Worm (Caenorhabditis elegans) whole organism, L3 larva: Measurements from ENCODE around the gene pbo-4.
A peak's percentile ranks its signal among the peaks of the same experiment; 100 is the strongest.

ENCODE experiments used
- R02D3.7 ChIP-seq: fragments of 150-350 bp; optimal IDR thresholded peaks from 2 replicates; lab custom pipeline; 2014; ENCODE audit warnings: missing biosample characterization, missing genetic modification characterization
- ZK546.5 ChIP-seq: sonication (generic microtip); optimal IDR thresholded peaks from 2 replicates; lab custom pipeline; 2017; ENCODE audit warnings: missing biosample characterization, missing genetic modification characterization
- aly-2 ChIP-seq: fragments of 150-350 bp; optimal IDR thresholded peaks from 2 replicates; lab custom pipeline; 2014; ENCODE audit warnings: missing biosample characterization, missing genetic modification characterization
- ama-1 ChIP-seq: fragments of 150-350 bp; optimal IDR thresholded peaks from 2 replicates; lab custom pipeline; 2018
- ceh-16 ChIP-seq: sonication (generic microtip); optimal IDR thresholded peaks from 2 replicates; lab custom pipeline; 2017; ENCODE audit warnings: missing biosample characterization, missing genetic modification characterization
- ceh-82 ChIP-seq: fragments of 150-350 bp; optimal IDR thresholded peaks from 2 replicates; lab custom pipeline; 2014; ENCODE audit warnings: missing biosample characterization, missing genetic modification characterization
- daf-12 ChIP-seq: fragments of 150-350 bp; optimal IDR thresholded peaks from 2 replicates; lab custom pipeline; 2014; ENCODE audit warnings: missing biosample characterization, missing genetic modification reagents, missing genetic modification characterization
- elt-1 ChIP-seq: fragments of 150-350 bp; optimal IDR thresholded peaks from 2 replicates; lab custom pipeline; 2014; ENCODE audit warnings: missing biosample characterization, missing genetic modification characterization
- elt-2 ChIP-seq: sonication (generic microtip); optimal IDR thresholded peaks from 2 replicates; lab custom pipeline; 2016; ENCODE audit warnings: missing genetic modification reagents, mild to moderate bottlenecking, missing genetic modification characterization, missing compliant biosample characterization
- elt-3 ChIP-seq, 3 experiments: fragments of 150-350 bp in 1 of 3; sonication (generic microtip) in 2 of 3; optimal IDR thresholded peaks; 2 replicates in 2 of 3; 4 replicates in 1 of 3; lab custom pipeline; 2014 to 2017; ENCODE audit warnings: missing biosample characterization in 3 of 3, missing genetic modification characterization in 3 of 3
- fkh-10 ChIP-seq: sonication (generic microtip); optimal IDR thresholded peaks from 2 replicates; lab custom pipeline; 2017; ENCODE audit warnings: missing biosample characterization, missing genetic modification reagents, missing genetic modification characterization
- fkh-2 ChIP-seq: fragments of 150-350 bp; optimal IDR thresholded peaks from 2 replicates; lab custom pipeline; 2014; ENCODE audit warnings: missing biosample characterization, missing genetic modification reagents, missing genetic modification characterization
- hmg-11 ChIP-seq: sonication (generic microtip); optimal IDR thresholded peaks from 2 replicates; lab custom pipeline; 2016; ENCODE audit warnings: missing genetic modification characterization, missing compliant biosample characterization
- lin-15B ChIP-seq: fragments of 150-350 bp; optimal IDR thresholded peaks from 2 replicates; lab custom pipeline; 2014; ENCODE audit warnings: missing biosample characterization, missing genetic modification characterization
- lin-39 ChIP-seq: fragments of 150-350 bp; optimal IDR thresholded peaks from 2 replicates; lab custom pipeline; 2018; ENCODE audit warnings: missing biosample characterization, missing genetic modification reagents, missing genetic modification characterization
- lsy-12 ChIP-seq: sonication (generic microtip); optimal IDR thresholded peaks from 2 replicates; lab custom pipeline; 2016; ENCODE audit warnings: mild to moderate bottlenecking, missing genetic modification characterization, missing compliant biosample characterization
- mdl-1 ChIP-seq: fragments of 150-350 bp; optimal IDR thresholded peaks from 2 replicates; lab custom pipeline; 2014; ENCODE audit warnings: missing biosample characterization, missing genetic modification characterization
- mml-1 ChIP-seq: fragments of 150-350 bp; sonication (generic microtip); optimal IDR thresholded peaks from 3 replicates; lab custom pipeline; 2014; ENCODE audit warnings: missing biosample characterization, missing genetic modification characterization
- nfya-1 ChIP-seq: sonication (generic microtip); optimal IDR thresholded peaks from 2 replicates; lab custom pipeline; 2017; ENCODE audit warnings: missing genetic modification characterization, mild to moderate bottlenecking, missing compliant biosample characterization, antibody characterized with exemption, moderate library complexity; ENCODE audit not compliant: insufficient read depth
- nhr-11 ChIP-seq: fragments of 150-350 bp; optimal IDR thresholded peaks from 2 replicates; lab custom pipeline; 2014; ENCODE audit warnings: missing biosample characterization, missing genetic modification characterization
- nhr-237 ChIP-seq: fragments of 150-350 bp; optimal IDR thresholded peaks from 2 replicates; lab custom pipeline; 2014; ENCODE audit warnings: missing biosample characterization, missing genetic modification characterization
- nhr-25 ChIP-seq: sonication (generic microtip); optimal IDR thresholded peaks from 2 replicates; lab custom pipeline; 2017; ENCODE audit warnings: missing biosample characterization, missing genetic modification characterization
- nhr-28 ChIP-seq: fragments of 150-350 bp; optimal IDR thresholded peaks from 2 replicates; lab custom pipeline; 2014; ENCODE audit warnings: missing biosample characterization, missing genetic modification characterization
- nhr-43 ChIP-seq: sonication (generic microtip); optimal IDR thresholded peaks from 2 replicates; lab custom pipeline; 2016; ENCODE audit warnings: mild to moderate bottlenecking, missing genetic modification characterization, missing compliant biosample characterization; ENCODE audit not compliant: poor library complexity, severe bottlenecking
- nhr-67 ChIP-seq: fragments of 150-350 bp; optimal IDR thresholded peaks from 2 replicates; lab custom pipeline; 2014; ENCODE audit warnings: missing biosample characterization, missing genetic modification characterization
- nhr-76 ChIP-seq: fragments of 150-350 bp; sonication (generic microtip); optimal IDR thresholded peaks from 5 replicates; lab custom pipeline; 2014; ENCODE audit warnings: missing biosample characterization, missing genetic modification characterization
- nhr-77 ChIP-seq: fragments of 150-350 bp; optimal IDR thresholded peaks from 2 replicates; lab custom pipeline; 2014; ENCODE audit warnings: missing biosample characterization, missing genetic modification characterization
- pha-4 ChIP-seq: fragments of 150-350 bp; optimal IDR thresholded peaks from 2 replicates; lab custom pipeline; 2014; ENCODE audit warnings: missing biosample characterization, missing genetic modification reagents, missing genetic modification characterization
- pqm-1 ChIP-seq: fragments of 150-350 bp; optimal IDR thresholded peaks from 2 replicates; lab custom pipeline; 2017; ENCODE audit warnings: missing biosample characterization, missing genetic modification characterization, inconsistent platforms
- sea-2 ChIP-seq: fragments of 150-350 bp; sonication (generic microtip); optimal IDR thresholded peaks from 4 replicates; lab custom pipeline; 2014; ENCODE audit warnings: missing biosample characterization, missing genetic modification reagents, missing genetic modification characterization
- skn-1 ChIP-seq: fragments of 150-350 bp; optimal IDR thresholded peaks from 2 replicates; lab custom pipeline; 2014; ENCODE audit warnings: missing biosample characterization, missing genetic modification characterization
- snpc-4 ChIP-seq: fragments of 150-350 bp; optimal IDR thresholded peaks from 2 replicates; lab custom pipeline; 2014; ENCODE audit warnings: missing biosample characterization, missing genetic modification characterization
- unc-39 ChIP-seq: sonication (generic microtip); optimal IDR thresholded peaks from 4 replicates; lab custom pipeline; 2017; ENCODE audit warnings: missing biosample characterization, missing genetic modification characterization
- zag-1 ChIP-seq: fragments of 150-350 bp; optimal IDR thresholded peaks from 2 replicates; lab custom pipeline; 2014; ENCODE audit warnings: missing biosample characterization, missing genetic modification characterization
- ztf-11 ChIP-seq: fragments of 150-350 bp; optimal IDR thresholded peaks from 2 replicates; lab custom pipeline; 2014; ENCODE audit warnings: missing biosample characterization, missing genetic modification characterization

pbo-4 gene

DNA sequence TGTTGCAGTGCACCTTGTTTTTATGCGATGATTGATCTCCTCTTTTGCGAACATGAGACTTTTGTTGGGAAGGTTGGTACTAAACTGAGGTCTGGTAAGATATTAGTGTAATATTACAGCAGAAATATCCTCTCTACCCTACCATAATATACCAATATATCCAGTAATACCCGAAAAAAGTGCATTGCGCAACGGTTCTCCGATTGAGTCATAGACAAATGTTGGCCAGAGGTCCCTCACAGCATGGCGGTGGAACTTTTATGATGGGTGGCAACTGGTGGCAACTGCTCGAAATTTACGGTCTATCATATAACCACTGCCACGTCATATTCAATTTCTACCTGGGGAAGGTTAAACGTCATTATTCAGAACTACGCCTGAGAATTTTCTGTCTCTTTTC is 35.4 kb downstream of the pbo-4 start:
- no peak for TF ChIP-seq ceh-82
- TF ChIP-seq, all 47 proteins: peak for 0

DNA sequence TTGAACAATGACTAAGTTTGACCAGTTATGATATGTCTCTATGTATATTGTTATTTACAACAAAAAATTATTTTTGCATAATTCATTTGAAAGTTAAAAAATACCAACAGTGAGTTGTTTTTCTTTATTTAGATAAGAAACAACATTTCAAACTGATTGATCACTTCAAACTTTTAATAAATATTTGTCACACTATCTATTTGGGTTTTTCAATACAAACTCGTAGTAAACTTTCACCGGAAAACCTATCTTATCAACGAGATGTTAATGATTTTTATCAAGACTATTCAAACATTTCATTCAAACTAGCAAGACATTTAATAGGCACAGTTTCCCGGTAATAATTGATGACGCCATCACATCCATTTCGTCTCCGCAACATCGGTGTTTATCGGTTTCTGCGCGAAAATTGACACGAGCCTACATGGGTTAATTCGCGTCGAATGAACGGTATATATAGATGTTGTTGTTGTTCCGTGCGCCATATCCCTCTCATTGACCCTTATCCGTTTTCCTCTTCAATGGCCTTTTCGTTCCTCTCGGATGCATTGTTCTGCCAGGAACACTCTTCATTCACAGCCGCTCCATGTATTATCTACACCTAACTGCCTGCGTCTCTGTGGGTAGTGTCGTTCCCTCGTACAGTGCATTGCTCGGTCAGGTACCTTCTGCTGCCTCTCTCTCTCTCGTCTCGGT is 36.4 kb downstream of the pbo-4 start:
- TF ChIP-seq zag-1 (tag; lab: Kevin White, UChicago) = no peak
- peak; percentile 57 for TF ChIP-seq elt-2
- TF ChIP-seq daf-12 (tag; lab: Kevin White, UChicago) = no peak
- peak; percentile 31 for TF ChIP-seq pha-4 (tag; lab: Kevin White, UChicago)
- no peak for TF ChIP-seq unc-39 (tag; lab: Kevin White, UChicago)
- TF ChIP-seq ceh-16 (tag; lab: Kevin White, UChicago) = no peak

DNA sequence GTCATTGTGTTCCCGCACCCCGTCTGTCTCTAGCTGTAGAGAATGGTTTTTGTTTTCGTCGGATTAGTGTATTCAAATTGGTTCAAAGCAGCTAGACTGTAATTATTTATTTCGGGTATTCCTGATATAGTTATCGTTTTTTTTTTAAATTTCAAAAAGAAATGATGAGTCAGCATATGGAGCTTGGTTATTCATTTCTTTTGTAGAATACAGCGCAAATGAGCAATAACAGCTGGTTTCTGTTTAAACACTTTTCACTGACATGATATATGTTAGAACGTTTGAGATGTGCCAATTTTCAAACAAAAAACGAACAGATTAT is 36.9 kb downstream of the pbo-4 start:
- no peak for TF ChIP-seq fkh-2 (tag; lab: Kevin White, UChicago)
- no peak for TF ChIP-seq nhr-237 (tag; lab: Kevin White, UChicago)
- no peak for TF ChIP-seq aly-2 (tag; lab: Kevin White, UChicago)
- no peak for TF ChIP-seq zag-1 (tag; lab: Kevin White, UChicago)
- no peak for TF ChIP-seq ceh-16 (tag; lab: Kevin White, UChicago)
- no peak for TF ChIP-seq elt-1 (tag; lab: Kevin White, UChicago)
- no peak for TF ChIP-seq daf-12 (tag; lab: Kevin White, UChicago)
- no peak for TF ChIP-seq nhr-76
- no peak for TF ChIP-seq nhr-25 (tag; lab: Kevin White, UChicago)
- TF ChIP-seq ztf-11 (tag; lab: Kevin White, UChicago) = no peak
- TF ChIP-seq sea-2 (GFP tag; lab: Kevin White, UChicago) = no peak
- TF ChIP-seq hmg-11 (tag; lab: Kevin White, UChicago) = no peak
- no peak for TF ChIP-seq fkh-10 (GFP tag; lab: Kevin White, UChicago)
- no peak for TF ChIP-seq nfya-1 (tag; lab: Kevin White, UChicago)
- TF ChIP-seq nhr-28 (tag; lab: Kevin White, UChicago) = no peak
- TF ChIP-seq ceh-82 = no peak
- no peak for TF ChIP-seq nhr-77 (tag; lab: Kevin White, UChicago)

DNA sequence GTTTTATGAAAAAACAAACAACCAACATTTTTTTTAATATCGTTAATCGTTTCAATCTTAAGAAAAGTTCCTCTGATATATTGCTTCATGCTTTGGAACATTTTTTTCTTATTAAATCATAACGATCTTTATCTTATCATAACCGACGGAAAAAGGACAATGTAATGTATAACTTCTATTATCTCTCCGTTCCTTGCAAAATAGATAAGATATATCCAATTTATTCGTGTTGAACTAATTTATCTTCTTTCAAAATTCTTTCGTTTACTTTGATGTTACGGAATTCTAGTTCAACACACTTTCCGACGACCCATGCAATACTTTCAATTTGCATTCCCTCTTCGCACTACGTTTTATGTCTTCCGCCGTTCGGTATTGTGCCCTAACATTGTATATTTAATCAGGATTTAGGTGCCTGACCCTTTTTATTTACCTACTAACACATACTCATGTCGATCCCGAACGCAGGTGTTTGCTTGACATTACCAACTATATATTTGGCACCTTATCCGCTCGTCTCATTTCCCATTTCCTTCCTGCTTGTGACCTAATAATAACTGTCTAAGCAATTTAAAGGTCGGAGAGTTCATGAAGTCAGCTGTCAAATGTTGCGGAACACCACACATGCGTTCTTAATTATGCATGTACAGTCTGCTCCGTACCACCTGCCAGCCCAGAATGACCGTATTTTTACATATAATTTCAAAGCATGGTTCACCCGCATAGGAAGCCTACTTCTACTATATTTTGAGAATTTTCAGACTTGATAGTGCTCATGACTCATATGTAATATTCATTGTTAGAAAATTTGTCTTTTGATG is 37.6 kb downstream of the pbo-4 start:
- TF ChIP-seq nhr-25 (tag; lab: Kevin White, UChicago) (no peak), nhr-67 (tag; lab: Kevin White, UChicago) (no peak), snpc-4 (tag; lab: Kevin White, UChicago) (no peak), elt-3 (tag; optimal IDR thresholded peaks at IDR 0.05; lab: Kevin White, UChicago) (peak in 1 of 3 experiments; percentile 85), nhr-11 (tag; lab: Kevin White, UChicago) (no peak), pha-4 (tag; lab: Kevin White, UChicago) (peak; percentile 5), nhr-28 (tag; lab: Kevin White, UChicago) (no peak), fkh-2 (tag; lab: Kevin White, UChicago) (no peak), nhr-77 (tag; lab: Kevin White, UChicago) (no peak), daf-12 (tag; lab: Kevin White, UChicago) (no peak)
- TF ChIP-seq, all 47 proteins: peak for 2

DNA sequence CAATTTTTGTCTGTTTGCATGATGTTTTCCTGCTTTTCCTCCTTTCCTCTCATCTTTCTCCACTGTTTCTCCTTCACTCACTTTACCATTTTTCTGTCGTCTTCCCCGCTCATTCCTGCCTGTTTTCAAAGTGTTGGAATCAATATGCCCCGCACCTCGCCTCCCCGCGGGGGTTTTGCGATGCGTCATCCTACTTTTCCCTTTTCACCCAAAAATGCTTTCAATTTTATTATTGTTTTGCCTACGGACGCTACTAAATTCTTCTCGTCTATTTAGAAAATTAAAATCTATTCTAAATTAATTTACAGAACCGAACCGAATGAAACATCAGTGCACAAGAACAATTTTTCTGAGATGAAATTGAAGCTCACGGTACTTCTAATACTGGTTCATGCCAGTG is 38.2 kb downstream of the pbo-4 start, which contains the start of gene ver-3:
TSS of gene ver-3 (plus strand) at position 301 of the 400 bp plus-strand sequence.
- TF ChIP-seq ztf-11 (tag; lab: Kevin White, UChicago) (no peak), lsy-12 (tag; lab: Kevin White, UChicago) (no peak), R02D3.7 (tag; lab: Kevin White, UChicago) (no peak), pqm-1 (tag; lab: Kevin White, UChicago) (no peak), mml-1 (tag; lab: Kevin White, UChicago) (no peak), elt-3 (tag; optimal IDR thresholded peaks at IDR 0.05; lab: Kevin White, UChicago) (no peak), ama-1 (no peak), elt-1 (tag; lab: Kevin White, UChicago) (no peak), sea-2 (GFP tag; lab: Kevin White, UChicago) (no peak), lin-39 (tag; lab: Kevin White, UChicago) (no peak), skn-1 (tag; lab: Kevin White, UChicago) (no peak), mdl-1 (tag; lab: Kevin White, UChicago) (no peak), nhr-77 (tag; lab: Kevin White, UChicago) (no peak), snpc-4 (tag; lab: Kevin White, UChicago) (no peak), lin-15B (no peak), nhr-43 (tag; lab: Kevin White, UChicago) (no peak), nhr-28 (tag; lab: Kevin White, UChicago) (no peak), ZK546.5 (no peak), hmg-11 (tag; lab: Kevin White, UChicago) (no peak)
